Fruit fly (Drosophila melanogaster): ENCODE data around the gene CG14073.
A peak's percentile ranks its signal among the peaks of the same experiment; 100 is the strongest.

The CG14073 gene

DNA sequence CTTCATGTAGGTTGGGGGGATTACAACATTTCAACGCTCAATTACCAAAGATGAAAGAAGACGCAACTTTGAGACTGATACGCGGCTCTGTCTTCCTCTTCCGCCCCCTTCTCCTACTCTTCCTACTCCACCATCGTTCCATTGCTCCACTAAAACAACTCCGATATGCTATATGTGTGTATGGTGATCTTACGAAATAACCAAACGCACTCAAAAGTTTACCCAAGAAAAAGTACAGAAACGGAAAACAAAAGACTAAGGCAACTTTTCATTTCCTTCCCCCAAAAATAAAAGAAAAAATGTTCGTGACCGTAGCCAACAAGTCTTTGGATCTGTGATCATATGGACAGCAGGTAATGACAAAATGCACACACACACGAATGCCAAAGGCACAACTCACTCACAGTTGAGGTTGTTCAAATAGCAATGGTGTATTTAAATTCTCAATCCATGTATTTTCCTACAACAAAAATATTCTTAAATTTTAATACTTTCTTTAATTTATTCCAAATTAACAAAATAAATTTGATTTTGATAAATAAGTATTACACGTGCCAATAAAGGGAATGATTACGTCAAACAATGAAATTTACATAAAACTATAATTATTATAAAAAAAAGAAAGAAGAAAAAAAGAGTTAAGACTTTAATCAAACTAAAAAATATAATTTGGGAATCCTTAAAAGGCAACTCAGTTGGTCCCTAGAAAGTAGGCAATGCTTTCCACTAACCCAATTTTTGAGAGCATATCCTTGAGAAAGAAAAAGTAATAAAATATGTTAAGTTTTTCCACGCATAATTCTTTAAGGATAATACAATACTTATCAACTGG, 52.3 kb downstream of the CG14073 start (continued):
- TF ChIP-seq CG14050 (GFP tag; IDR thresholded peaks at IDR 0.05) (no peak), nmo (GFP tag; optimal IDR thresholded peaks at IDR 0.05) (peak; percentile 37), CG11560 (tag; IDR thresholded peaks at IDR 0.05) (no peak), bowl (GFP tag; IDR thresholded peaks at IDR 0.05) (no peak), Dad (GFP tag; optimal IDR thresholded peaks at IDR 0.05) (no peak), CG14965 (GFP tag; optimal IDR thresholded peaks at IDR 0.05; ENCODE audit: borderline replicate concordance) (no peak), CG8359 (GFP tag; optimal IDR thresholded peaks at IDR 0.05; ENCODE audit: borderline replicate concordance) (no peak), CG4328 (GFP tag; optimal IDR thresholded peaks at IDR 0.05) (no peak), CG15073 (GFP tag; optimal IDR thresholded peaks at IDR 0.05) (no peak), CG12236 (GFP tag; optimal IDR thresholded peaks at IDR 0.05) (no peak), CG10979 (tag; optimal IDR thresholded peaks at IDR 0.05) (no peak), pnt (GFP tag; optimal IDR thresholded peaks at IDR 0.05) (no peak), CG4617 (GFP tag; optimal IDR thresholded peaks at IDR 0.05; ENCODE audit: borderline replicate concordance) (no peak), CTCF (GFP tag; optimal IDR thresholded peaks at IDR 0.05) (no peak), ewg (GFP tag; optimal IDR thresholded peaks at IDR 0.05) (no peak), CG12391 (tag; optimal IDR thresholded peaks at IDR 0.05) (peak; percentile 16), eve (GFP tag; optimal IDR thresholded peaks at IDR 0.05) (peak in 1 of 2 experiments; percentile 39), Nf-YB (GFP tag; optimal IDR thresholded peaks at IDR 0.05) (no peak)

DNA sequence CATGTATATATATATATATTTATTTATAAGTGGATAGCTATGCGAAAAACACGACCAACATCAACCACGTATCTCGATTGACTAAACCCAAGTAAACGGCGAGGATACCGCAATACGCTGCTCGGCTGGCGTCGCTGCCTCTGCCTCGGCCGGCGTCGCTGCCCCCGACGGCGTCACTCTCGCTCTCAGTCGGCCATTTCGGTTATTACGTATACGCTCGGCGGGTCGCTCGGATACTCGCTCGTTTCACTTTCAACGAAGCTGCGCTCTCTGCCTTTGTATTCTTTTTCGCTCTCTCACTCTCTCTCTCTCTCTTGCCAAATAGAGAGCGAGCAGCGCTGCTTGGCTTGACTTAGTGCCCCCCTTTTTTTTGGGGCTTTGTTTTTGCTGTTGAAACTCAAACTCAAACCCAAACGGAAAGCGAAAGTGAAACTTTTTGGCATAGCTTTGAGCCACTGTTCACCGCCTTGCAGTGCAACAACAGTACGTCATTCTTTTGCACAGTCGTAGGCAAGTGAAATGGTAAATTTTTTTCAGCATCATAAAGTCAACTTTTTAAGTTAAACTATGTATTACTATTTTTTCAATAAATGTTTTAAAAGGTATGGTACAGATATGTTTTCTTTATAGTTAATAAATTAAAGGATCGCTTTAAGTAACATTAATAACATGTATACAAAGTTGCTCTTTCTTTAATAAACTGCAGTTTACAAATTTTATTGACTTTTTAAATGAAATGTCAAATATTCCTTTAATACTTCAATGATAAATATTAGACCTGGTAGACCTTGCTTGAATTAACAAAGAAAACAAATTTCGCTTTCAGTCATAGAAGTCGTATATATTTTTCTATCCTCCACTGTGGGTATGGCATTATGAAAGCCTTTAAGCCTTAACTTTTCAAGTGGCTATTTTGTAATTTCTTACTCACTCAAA, 54.5 kb downstream of the CG14073 start:
- peak; percentile 1 for TF ChIP-seq Max (GFP tag; optimal IDR thresholded peaks at IDR 0.05)
- no peak for TF ChIP-seq hb (GFP tag; IDR thresholded peaks at IDR 0.05; ENCODE audit: partially characterized antibody)
- 0 out of 2 replicates have a peak, but pooled peaks have one; percentile 18 for TF ChIP-seq E2f2 (GFP tag; IDR thresholded peaks at IDR 0.05)
- TF ChIP-seq Fer1 (GFP tag; optimal IDR thresholded peaks at IDR 0.05) = peak; percentile 41
- peak; percentile 20 for TF ChIP-seq CG2712 (tag; optimal IDR thresholded peaks at IDR 0.05)
- peak; percentile 17 for TF ChIP-seq Xbp1 (GFP tag; optimal IDR thresholded peaks at IDR 0.05)
- no peak for TF ChIP-seq sima (GFP tag; optimal IDR thresholded peaks at IDR 0.05)
- TF ChIP-seq CG32532 (GFP tag; IDR thresholded peaks at IDR 0.05) = peak; percentile 60; the same call in 1 of the 2 replicates
- no peak for TF ChIP-seq btn (GFP tag; optimal IDR thresholded peaks at IDR 0.05)
- peak; percentile 6 for TF ChIP-seq Dek (tag; optimal IDR thresholded peaks at IDR 0.05)
- peak; percentile 8 for TF ChIP-seq CG15601 (tag; optimal IDR thresholded peaks at IDR 0.05)
- TF ChIP-seq org-1 (GFP tag; optimal IDR thresholded peaks at IDR 0.05) = no peak
- TF ChIP-seq scrt (GFP tag; optimal IDR thresholded peaks at IDR 0.05) = peak; percentile 51
- peak; percentile 82 for TF ChIP-seq abd-A (tag; optimal IDR thresholded peaks at IDR 0.05)
- TF ChIP-seq Asciz (GFP tag; optimal IDR thresholded peaks at IDR 0.05) = peak; percentile 2
- peak; percentile 94 for TF ChIP-seq HLHmδ (GFP tag; optimal IDR thresholded peaks at IDR 0.05)
- peak; percentile 17 for TF ChIP-seq CTCF (GFP tag; optimal IDR thresholded peaks at IDR 0.05)
- no peak for TF ChIP-seq exex (tag; optimal IDR thresholded peaks at IDR 0.05)
- TF ChIP-seq CG15269 (tag; optimal IDR thresholded peaks at IDR 0.05) = peak; percentile 16
- no peak for TF ChIP-seq sc (optimal IDR thresholded peaks at IDR 0.05)
- no peak for TF ChIP-seq sc (GFP tag; optimal IDR thresholded peaks at IDR 0.05)
- peak; percentile 11 for TF ChIP-seq CoRest (tag; optimal IDR thresholded peaks at IDR 0.05)
- no peak for TF ChIP-seq jing (GFP tag; optimal IDR thresholded peaks at IDR 0.05)
- TF ChIP-seq gce (GFP tag; IDR thresholded peaks at IDR 0.05) = peak; percentile 26; the same call in 1 of the 3 replicates
- peak; percentile 51 for TF ChIP-seq crol (GFP tag; IDR thresholded peaks at IDR 0.05)
- peak; percentile 54 for TF ChIP-seq CG11696 (GFP tag; IDR thresholded peaks at IDR 0.05)
- peak; percentile 36 for TF ChIP-seq Side (GFP tag; optimal IDR thresholded peaks at IDR 0.05)
- peak; percentile 20 for TF ChIP-seq tap (tag; optimal IDR thresholded peaks at IDR 0.05)
- TF ChIP-seq CHES-1-like (GFP tag; optimal IDR thresholded peaks at IDR 0.05) = no peak
- peak; percentile 9 for TF ChIP-seq oc (tag; optimal IDR thresholded peaks at IDR 0.05)

Measured in whole organism, embryonic.